Worm (Caenorhabditis elegans): ENCODE results near the gene F44E2.6.

- no peak for TF ChIP-seq him-1 (tag; optimal IDR thresholded peaks at IDR 0.05)
- no peak for TF ChIP-seq dao-5 (tag; optimal IDR thresholded peaks at IDR 0.05)
- TF ChIP-seq W03F9.2 (tag; optimal IDR thresholded peaks at IDR 0.05): no peak
Observed at ce11 chrIII:8866983-8867842, 22.2 kb upstream of the F44E2.6 start.

Data from whole organism, L4/young adult.